Worm (Caenorhabditis elegans) whole organism, L4/young adult: ENCODE results near the gene ech-6.

Experiments used
- W03F9.2 ChIP-seq: fragments of 150-350 bp; optimal IDR thresholded peaks from 2 replicates; lab custom pipeline; 2014; ENCODE audit warnings: missing biosample characterization, missing genetic modification characterization
- him-1 ChIP-seq: sonication (generic microtip); optimal IDR thresholded peaks from 2 replicates; lab custom pipeline; 2016; ENCODE audit warnings: missing genotype, missing genetic modification reagents, missing genetic modification characterization, missing compliant biosample characterization

DNA sequence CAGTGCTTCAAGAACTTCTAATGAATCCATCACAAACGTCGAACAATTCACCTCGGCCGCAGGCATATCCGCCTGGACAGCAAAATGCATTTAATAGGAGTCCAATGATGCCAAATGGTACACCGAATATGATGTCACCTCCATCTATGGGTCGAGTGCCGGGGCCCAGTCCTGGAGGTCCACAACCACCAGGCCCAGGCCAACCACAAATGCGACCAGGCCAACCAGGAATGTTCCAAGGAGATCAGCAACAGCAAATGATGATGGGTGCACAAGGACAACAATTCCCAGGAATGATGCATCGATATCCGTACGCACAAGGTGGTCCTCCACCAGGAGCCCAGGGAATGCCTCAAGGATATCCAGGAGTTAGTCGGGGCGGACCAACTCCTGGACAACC, 14.4 kb upstream of the ech-6 start:
- TF ChIP-seq him-1 (tag; lab: Kevin White, UChicago) (no peak), W03F9.2 (tag; lab: Kevin White, UChicago) (no peak)
